Worm (Caenorhabditis elegans): ENCODE results near the gene F46B6.2.

The F46B6.2 gene

ce11 chrV:9757884-9758283, 14.2 kb upstream of the F46B6.2 start, which contains the start of gene F58E6.11:
Gene F58E6.11, minus strand, starts transcription at chrV:9757984.
- no peak for TF ChIP-seq tab-1 (GFP tag; IDR thresholded peaks at IDR 0.05)
- TF ChIP-seq flt-1 (GFP tag; IDR thresholded peaks at IDR 0.05) = no peak
- TF ChIP-seq ref-1 (GFP tag; conservative IDR thresholded peaks at IDR 0.05) = no peak
- no peak for TF ChIP-seq ztf-29 (GFP tag; IDR thresholded peaks at IDR 0.05)
- no peak for TF ChIP-seq klf-2 (GFP tag; conservative IDR thresholded peaks at IDR 0.05)
- no peak for TF ChIP-seq med-1 (GFP tag; optimal IDR thresholded peaks at IDR 0.05; ENCODE audit: insufficient read depth)
- no peak for TF ChIP-seq T22C8.4 (GFP tag; IDR thresholded peaks at IDR 0.05)

DNA sequence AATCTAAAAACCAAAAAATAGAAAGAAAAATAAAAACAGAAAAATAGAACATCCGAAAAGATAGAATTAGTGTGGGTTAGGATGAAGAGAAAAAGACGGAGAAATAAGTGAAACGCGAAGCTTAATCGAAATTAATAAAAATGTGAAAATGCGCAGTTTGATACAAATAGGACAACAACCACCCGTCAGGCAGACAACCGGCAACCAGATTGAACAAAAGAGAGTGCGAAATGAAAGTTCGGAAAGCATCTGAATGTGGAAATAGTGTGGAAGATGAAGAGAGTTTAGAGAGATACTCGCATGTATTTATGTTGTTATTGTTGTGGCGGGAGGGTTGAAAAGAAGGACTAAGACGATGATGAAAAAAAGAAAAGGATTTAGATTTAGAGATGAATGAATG, 13.6 kb upstream of the F46B6.2 start:
- TF ChIP-seq ztf-29 (GFP tag; IDR thresholded peaks at IDR 0.05) (no peak), klf-2 (GFP tag; conservative IDR thresholded peaks at IDR 0.05) (no peak), med-1 (GFP tag; optimal IDR thresholded peaks at IDR 0.05; ENCODE audit: insufficient read depth) (no peak), ref-1 (GFP tag; conservative IDR thresholded peaks at IDR 0.05) (no peak), cog-1 (tag; optimal IDR thresholded peaks at IDR 0.05) (no peak), ztf-23 (GFP tag; IDR thresholded peaks at IDR 0.05) (no peak), flt-1 (GFP tag; IDR thresholded peaks at IDR 0.05) (no peak), tab-1 (GFP tag; IDR thresholded peaks at IDR 0.05) (no peak), T22C8.4 (GFP tag; IDR thresholded peaks at IDR 0.05) (no peak)

DNA sequence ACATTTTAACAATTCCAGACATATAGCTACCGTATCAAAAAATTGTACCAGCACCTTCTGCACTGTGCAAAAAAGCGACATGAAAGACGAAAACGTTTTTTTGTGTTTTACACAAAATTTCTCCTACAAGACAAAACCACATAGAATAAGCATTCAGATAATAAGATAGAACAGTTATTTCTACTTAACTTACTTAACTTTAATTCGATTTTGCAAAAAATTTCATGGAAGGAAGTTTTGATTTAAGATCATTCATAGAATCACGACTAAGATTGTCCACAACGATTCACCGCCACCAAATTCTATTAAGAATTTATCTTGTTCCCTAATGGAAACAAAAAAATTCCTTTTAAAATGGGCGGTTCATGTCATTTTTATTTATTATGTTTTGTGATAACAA, 8.3 kb upstream of the F46B6.2 start:
- TF ChIP-seq tab-1 (GFP tag; IDR thresholded peaks at IDR 0.05) = no peak

ce11 chrV:9764552-9764951, 7.5 kb upstream of the F46B6.2 start:
- no peak for TF ChIP-seq ztf-29 (GFP tag; IDR thresholded peaks at IDR 0.05)
- no peak for TF ChIP-seq tab-1 (GFP tag; IDR thresholded peaks at IDR 0.05)
- TF ChIP-seq med-1 (GFP tag; optimal IDR thresholded peaks at IDR 0.05; ENCODE audit: insufficient read depth) = no peak
- no peak for TF ChIP-seq cog-1 (tag; optimal IDR thresholded peaks at IDR 0.05)
- TF ChIP-seq flt-1 (GFP tag; IDR thresholded peaks at IDR 0.05) = no peak
- TF ChIP-seq ztf-23 (GFP tag; IDR thresholded peaks at IDR 0.05) = no peak

- TF ChIP-seq klf-2 (GFP tag; conservative IDR thresholded peaks at IDR 0.05) (no peak), tab-1 (GFP tag; IDR thresholded peaks at IDR 0.05) (no peak), ref-1 (GFP tag; conservative IDR thresholded peaks at IDR 0.05) (no peak), ztf-29 (GFP tag; IDR thresholded peaks at IDR 0.05) (no peak), ztf-23 (GFP tag; IDR thresholded peaks at IDR 0.05) (no peak), flt-1 (GFP tag; IDR thresholded peaks at IDR 0.05) (no peak), cog-1 (tag; optimal IDR thresholded peaks at IDR 0.05) (no peak), med-1 (GFP tag; optimal IDR thresholded peaks at IDR 0.05; ENCODE audit: insufficient read depth) (no peak), T22C8.4 (GFP tag; IDR thresholded peaks at IDR 0.05) (no peak)
Observed at ce11 chrV:9765622-9766021, 6.5 kb upstream of the F46B6.2 start.

- TF ChIP-seq flt-1 (GFP tag; IDR thresholded peaks at IDR 0.05) = no peak
- no peak for TF ChIP-seq ztf-23 (GFP tag; IDR thresholded peaks at IDR 0.05)
Observed at ce11 chrV:9767941-9768340, 4.1 kb upstream of the F46B6.2 start.

DNA sequence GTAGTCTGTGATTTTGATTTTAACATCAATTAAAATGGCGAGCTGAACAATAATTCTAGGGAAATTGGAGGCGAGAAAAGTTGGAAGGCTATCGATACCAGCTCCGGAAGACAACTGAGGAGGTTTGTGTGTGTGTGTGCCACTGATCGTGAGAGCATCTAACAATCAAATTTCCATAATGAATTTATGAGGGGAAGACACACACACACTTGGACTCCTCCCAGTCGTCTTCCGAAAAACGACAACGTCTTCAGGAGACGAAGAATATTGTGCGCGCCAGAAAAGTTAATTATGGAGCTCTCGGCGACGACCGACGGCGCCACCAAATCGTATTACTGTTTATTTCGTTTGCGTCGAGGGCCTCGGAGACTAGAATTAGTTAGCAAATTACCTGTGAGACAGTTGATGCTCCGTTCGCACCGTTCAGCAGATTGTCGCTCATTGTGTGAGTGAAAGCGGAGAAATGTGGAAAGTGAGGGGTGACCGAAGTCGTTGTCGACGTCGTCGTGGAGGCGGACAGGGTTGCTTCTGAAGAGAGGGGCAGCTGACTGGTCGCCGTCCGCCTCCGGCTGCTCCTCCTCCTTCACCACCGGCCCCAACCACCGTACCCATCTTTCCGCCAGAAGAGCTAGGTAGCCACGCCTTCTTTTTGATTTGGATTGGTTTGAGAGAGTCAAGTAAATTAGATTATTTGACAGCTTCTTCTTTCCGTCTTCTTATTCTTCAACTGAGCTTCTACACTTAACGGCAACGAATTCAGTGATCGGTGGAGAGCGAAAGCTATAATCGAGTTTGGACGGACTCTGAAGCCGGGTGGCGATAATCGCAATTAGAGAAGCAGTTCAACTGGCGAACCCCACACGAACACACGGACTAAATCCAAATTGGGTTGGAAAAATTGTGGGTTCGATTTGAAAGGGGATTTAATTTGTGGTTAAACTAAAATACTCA, 3.0 kb upstream of the F46B6.2 start, which contains the start of gene unc-42:
unc-42 (minus strand) TSS at position 564 of the 951 bp plus-strand sequence.
- no peak for TF ChIP-seq ztf-23 (GFP tag; IDR thresholded peaks at IDR 0.05)
- TF ChIP-seq flt-1 (GFP tag; IDR thresholded peaks at IDR 0.05) = 0 out of 2 replicates have a peak, but pooled peaks have one; percentile 27

DNA sequence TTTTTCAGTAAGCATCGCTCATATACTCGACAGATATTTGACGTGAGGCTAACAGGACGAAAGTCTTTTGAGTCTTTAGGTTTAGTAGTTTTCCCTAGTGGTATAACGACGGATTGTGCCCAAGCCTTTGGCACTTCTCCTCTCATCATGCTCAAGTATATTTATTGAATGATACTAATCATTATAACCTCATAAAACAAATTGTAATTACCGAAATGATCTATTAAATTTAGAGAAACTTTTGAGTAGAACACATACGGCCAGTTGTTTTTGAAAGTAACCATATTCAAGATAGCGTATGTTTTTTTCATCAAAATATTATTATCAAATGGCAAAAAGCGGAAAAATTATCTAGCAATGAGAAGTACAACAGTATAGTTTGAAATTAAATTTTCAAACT, 774 bp upstream of the F46B6.2 start:
- no peak for TF ChIP-seq flt-1 (GFP tag; IDR thresholded peaks at IDR 0.05)
- TF ChIP-seq T22C8.4 (GFP tag; IDR thresholded peaks at IDR 0.05) = no peak
- no peak for TF ChIP-seq cog-1 (tag; optimal IDR thresholded peaks at IDR 0.05)
- no peak for TF ChIP-seq klf-2 (GFP tag; conservative IDR thresholded peaks at IDR 0.05)
- no peak for TF ChIP-seq ztf-23 (GFP tag; IDR thresholded peaks at IDR 0.05)
- TF ChIP-seq ztf-29 (GFP tag; IDR thresholded peaks at IDR 0.05) = no peak
- TF ChIP-seq ref-1 (GFP tag; conservative IDR thresholded peaks at IDR 0.05) = no peak
- TF ChIP-seq med-1 (GFP tag; optimal IDR thresholded peaks at IDR 0.05; ENCODE audit: insufficient read depth) = no peak
- no peak for TF ChIP-seq tab-1 (GFP tag; IDR thresholded peaks at IDR 0.05)

ce11 chrV:9775734-9776133, 3.6 kb downstream of the F46B6.2 start, which contains the start of gene F46B6.12:
Gene F46B6.12, minus strand, starts transcription at chrV:9775834.
- TF ChIP-seq klf-2 (GFP tag; conservative IDR thresholded peaks at IDR 0.05) (no peak), ztf-23 (GFP tag; IDR thresholded peaks at IDR 0.05) (no peak)

DNA sequence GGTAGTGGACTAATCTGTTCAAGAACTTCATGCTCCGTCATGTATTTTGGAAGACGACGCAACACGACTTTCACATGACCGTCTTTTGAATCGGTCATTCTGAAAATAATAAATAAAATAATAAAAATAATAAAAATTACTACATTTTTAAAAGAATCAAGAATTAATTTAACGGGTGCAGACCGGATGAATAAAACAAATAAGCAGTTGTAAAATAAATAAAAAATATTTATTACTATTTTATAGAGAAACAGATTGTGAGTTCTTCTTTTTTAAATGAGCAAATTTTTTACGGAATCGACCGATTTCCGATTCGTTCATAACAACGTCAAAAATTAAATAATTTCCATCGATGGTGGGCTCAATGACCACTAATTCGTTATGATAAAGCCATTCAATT, 5.6 kb downstream of the F46B6.2 start, which contains the start of gene smg-4:
smg-4 (minus strand) TSS at position 101 of the 400 bp plus-strand sequence.
- TF ChIP-seq klf-2 (GFP tag; conservative IDR thresholded peaks at IDR 0.05) (no peak), ztf-23 (GFP tag; IDR thresholded peaks at IDR 0.05) (no peak), med-1 (GFP tag; optimal IDR thresholded peaks at IDR 0.05; ENCODE audit: insufficient read depth) (no peak), flt-1 (GFP tag; IDR thresholded peaks at IDR 0.05) (no peak), T22C8.4 (GFP tag; IDR thresholded peaks at IDR 0.05) (no peak)

DNA sequence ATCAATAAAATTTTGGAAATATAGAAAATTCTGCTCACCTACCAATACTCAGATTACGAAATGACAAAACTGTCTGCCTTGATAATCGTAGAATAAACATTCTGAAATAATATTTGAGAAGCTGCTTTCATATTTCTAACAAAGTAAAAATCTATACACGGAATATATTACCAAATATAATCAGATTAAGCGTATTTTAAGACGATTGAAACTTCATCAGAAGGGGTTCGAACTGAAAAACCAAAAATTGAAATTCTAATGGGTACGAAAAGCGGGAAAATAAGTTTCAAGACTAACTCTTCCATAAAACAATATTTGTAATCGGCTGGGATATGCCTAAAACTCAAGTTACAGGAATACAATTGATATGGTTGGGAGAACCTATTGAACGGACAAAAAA, 7.3 kb downstream of the F46B6.2 start, which contains the start of gene F46B6.4:
F46B6.4 (minus strand) TSS at position 101 of the 400 bp plus-strand sequence.
- no peak for TF ChIP-seq ref-1 (GFP tag; conservative IDR thresholded peaks at IDR 0.05)
- no peak for TF ChIP-seq tab-1 (GFP tag; IDR thresholded peaks at IDR 0.05)
- no peak for TF ChIP-seq cog-1 (tag; optimal IDR thresholded peaks at IDR 0.05)
- TF ChIP-seq ztf-23 (GFP tag; IDR thresholded peaks at IDR 0.05) = no peak
